Worm (Caenorhabditis elegans) whole organism, early embryonic: ENCODE measurements around the gene pqn-62.

Experiments
- B0310.2 ChIP-seq: sonication (generic microtip); optimal IDR thresholded peaks from 2 replicates; lab custom pipeline; 2016; ENCODE audit warnings: mild to moderate bottlenecking, missing genetic modification characterization, missing compliant biosample characterization
- F13C5.2 ChIP-seq: sonication (generic microtip); optimal IDR thresholded peaks from 2 replicates; lab custom pipeline; 2017; ENCODE audit warnings: mild to moderate bottlenecking, missing genetic modification characterization, inconsistent platforms, missing compliant biosample characterization
- aly-1 ChIP-seq: sonication (generic microtip); optimal IDR thresholded peaks from 2 replicates; lab custom pipeline; 2016; ENCODE audit warnings: missing genetic modification characterization, missing compliant biosample characterization
- ama-1 ChIP-seq: fragments of 150-350 bp; optimal IDR thresholded peaks from 2 replicates; lab custom pipeline; 2014
- ceh-13 ChIP-seq: fragments of 200-800 bp; sonication (Bioruptor generic); optimal IDR thresholded peaks from 2 replicates; lab custom pipeline; 2018; ENCODE audit warnings: mild to moderate bottlenecking, missing genetic modification characterization, missing compliant biosample characterization
- ceh-36 ChIP-seq: sonication (generic microtip); optimal IDR thresholded peaks from 2 replicates; lab custom pipeline; 2016; ENCODE audit warnings: missing genetic modification characterization, inconsistent platforms, missing compliant biosample characterization
- ets-7 ChIP-seq: sonication (generic microtip); optimal IDR thresholded peaks from 2 replicates; lab custom pipeline; 2016; ENCODE audit warnings: missing genotype, missing genetic modification characterization, missing compliant biosample characterization
- flt-1 ChIP-seq: fragments of 200-800 bp; sonication (Bioruptor generic); IDR thresholded peaks from 2 replicates; pipeline ENCODE4 v1.3.6; 2022; ENCODE audit warnings: missing genetic modification characterization, missing compliant biosample characterization
- hmbx-1 ChIP-seq: sonication (generic microtip); optimal IDR thresholded peaks from 2 replicates; lab custom pipeline; 2016; ENCODE audit warnings: mild to moderate bottlenecking, missing genetic modification characterization, missing compliant biosample characterization
- hmg-4 ChIP-seq: fragments of 200-800 bp; sonication (Bioruptor generic); optimal IDR thresholded peaks from 2 replicates; lab custom pipeline; 2018; ENCODE audit warnings: mild to moderate bottlenecking, missing genetic modification characterization, missing compliant biosample characterization
- hnd-1 ChIP-seq: sonication (generic microtip); optimal IDR thresholded peaks from 2 replicates; lab custom pipeline; 2016; ENCODE audit warnings: missing genetic modification characterization, missing compliant biosample characterization
- pes-1 ChIP-seq: fragments of 200-800 bp; sonication (Bioruptor generic); IDR thresholded peaks from 2 replicates; pipeline ENCODE4 v1.3.6; 2022; ENCODE audit warnings: missing genetic modification reagents, missing genetic modification characterization, missing compliant biosample characterization
- scrt-1 ChIP-seq: fragments of 200-800 bp; sonication (Bioruptor generic); IDR thresholded peaks from 2 replicates; pipeline ENCODE4 v1.3.6; 2022; ENCODE audit warnings: missing genetic modification characterization, missing compliant biosample characterization
- sea-1 ChIP-seq: fragments of 200-800 bp; sonication (Bioruptor generic); conservative IDR thresholded peaks from 2 replicates; pipeline ENCODE4 v1.3.6; 2022; ENCODE audit warnings: missing genetic modification characterization, missing compliant biosample characterization
- tbx-11 ChIP-seq: fragments of 200-800 bp; sonication (Bioruptor generic); IDR thresholded peaks from 2 replicates; pipeline ENCODE4 v1.3.6; 2022; ENCODE audit warnings: missing genetic modification characterization, missing compliant biosample characterization
- tbx-37 ChIP-seq: fragments of 200-800 bp; sonication (Bioruptor generic); conservative IDR thresholded peaks from 2 replicates; pipeline ENCODE4 v1.3.6; 2022; ENCODE audit warnings: missing genetic modification reagents, missing genetic modification characterization, missing compliant biosample characterization
- tra-4 ChIP-seq: sonication (generic microtip); optimal IDR thresholded peaks from 2 replicates; lab custom pipeline; 2017; ENCODE audit warnings: missing genetic modification characterization, missing compliant biosample characterization

The pqn-62 gene

DNA sequence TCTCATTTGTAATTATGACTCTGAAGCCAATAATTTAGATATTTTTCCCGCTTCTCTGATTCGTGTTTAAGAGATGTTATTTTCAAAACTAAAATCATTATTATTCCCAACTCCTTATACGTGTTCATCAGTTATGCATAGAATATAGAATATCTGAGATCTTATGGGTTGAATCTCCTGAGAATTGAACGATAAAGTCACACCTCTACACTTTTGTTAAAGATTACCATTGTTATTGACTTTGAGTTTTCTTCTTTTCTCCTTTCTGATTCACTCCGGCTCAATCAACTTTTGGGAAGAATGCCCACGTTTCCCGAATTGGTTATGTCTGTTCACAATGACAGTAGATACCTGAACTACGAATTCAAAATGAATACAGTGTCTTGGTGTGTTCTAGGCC is 16.0 kb upstream of the pqn-62 start, which contains the start of gene sru-48:
sru-48 (plus strand) TSS at position 301 of the 400 bp plus-strand sequence.
- no peak for TF ChIP-seq flt-1 (GFP tag; lab: Robert Waterston, UW)
- TF ChIP-seq B0310.2 (tag; lab: Kevin White, UChicago) = no peak
- TF ChIP-seq ets-7 (tag; lab: Kevin White, UChicago) = no peak

DNA sequence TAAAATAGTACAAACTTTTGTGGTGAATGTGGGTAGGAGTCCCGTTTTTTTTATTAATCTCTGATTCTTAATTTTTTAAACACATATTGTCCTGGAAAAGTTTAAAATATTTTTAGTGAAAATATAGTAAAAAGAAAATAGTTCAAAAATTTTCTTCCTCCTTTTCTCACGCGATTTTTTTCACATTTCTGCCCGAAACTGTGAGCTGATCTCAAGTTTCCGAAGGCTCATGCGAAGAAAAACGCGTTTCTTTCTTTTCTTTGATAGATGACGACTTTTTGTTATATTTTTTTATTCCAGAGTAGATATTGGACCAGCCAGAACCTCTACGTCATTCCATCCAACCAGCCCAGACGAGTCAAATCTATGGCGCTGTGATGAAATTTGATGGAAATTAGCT is 12.0 kb upstream of the pqn-62 start, which contains the start of gene T03G11.9:
T03G11.9 (plus strand) TSS at position 301 of the 400 bp plus-strand sequence.
- TF ChIP-seq aly-1 = no peak
- no peak for TF ChIP-seq pes-1 (GFP tag; lab: Robert Waterston, UW)
- TF ChIP-seq hnd-1 = no peak
- TF ChIP-seq tbx-37 = no peak
- no peak for TF ChIP-seq flt-1 (GFP tag; lab: Robert Waterston, UW)
- TF ChIP-seq ceh-13 = no peak
- TF ChIP-seq hmbx-1 (tag; lab: Kevin White, UChicago) = no peak
- TF ChIP-seq sea-1 (GFP tag; lab: Robert Waterston, UW) = no peak
- TF ChIP-seq tra-4 (tag; lab: Kevin White, UChicago) = no peak
- no peak for TF ChIP-seq B0310.2 (tag; lab: Kevin White, UChicago)
- TF ChIP-seq ceh-36 = no peak
- TF ChIP-seq ets-7 (tag; lab: Kevin White, UChicago) = no peak
- TF ChIP-seq ama-1 = no peak
- no peak for TF ChIP-seq scrt-1 (GFP tag; lab: Robert Waterston, UW)
- no peak for TF ChIP-seq F13C5.2 (tag; lab: Kevin White, UChicago)
- no peak for TF ChIP-seq hmg-4 (GFP tag; lab: Kevin White, UChicago)
- TF ChIP-seq tbx-11 (GFP tag; lab: Robert Waterston, UW) = no peak

DNA sequence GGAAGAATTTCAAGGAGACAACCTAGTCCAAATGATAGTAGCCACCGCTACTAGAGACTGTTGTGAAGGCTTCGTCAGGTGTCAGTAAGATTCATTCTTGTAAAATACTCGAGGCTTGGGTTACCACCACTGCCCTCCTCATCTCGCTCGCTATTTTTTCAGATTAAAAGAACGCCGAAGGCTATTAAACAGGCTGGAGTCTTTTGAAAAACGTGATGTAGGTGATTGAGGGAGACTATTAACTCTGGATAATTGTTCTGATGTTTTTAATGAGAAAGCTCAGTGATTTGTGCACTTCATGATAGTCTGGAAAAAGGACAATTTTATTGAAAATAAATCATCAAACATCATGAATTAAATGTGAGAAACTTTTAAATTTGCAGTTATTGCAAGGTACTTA is 6.9 kb upstream of the pqn-62 start, which contains the start of gene zig-6:
zig-6 (minus strand) TSS at position 101 of the 400 bp plus-strand sequence.
- TF ChIP-seq ceh-13 (no peak), B0310.2 (tag; lab: Kevin White, UChicago) (no peak), tbx-11 (GFP tag; lab: Robert Waterston, UW) (no peak), tbx-37 (no peak), ama-1 (no peak)

DNA sequence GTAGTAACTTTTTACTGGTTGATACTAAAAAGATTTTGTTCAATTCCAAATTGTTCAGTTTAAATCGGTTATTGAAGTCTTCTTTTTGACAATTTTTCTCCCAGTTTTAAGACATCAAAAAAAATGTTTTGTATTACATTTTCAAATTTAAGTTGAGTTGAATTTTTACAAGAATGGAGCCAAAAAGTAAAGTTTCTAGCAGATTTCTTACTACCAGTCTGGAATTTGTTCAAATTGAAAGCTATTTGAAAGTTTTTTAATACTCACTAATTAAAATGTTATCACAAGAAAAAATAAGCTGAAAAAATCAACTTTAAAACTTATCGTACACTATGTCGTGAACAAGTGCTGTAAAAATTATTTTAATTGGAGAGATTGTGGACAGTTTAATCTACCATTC is 5.8 kb upstream of the pqn-62 start:
- TF ChIP-seq hmg-4 (GFP tag; lab: Kevin White, UChicago) (no peak), B0310.2 (tag; lab: Kevin White, UChicago) (no peak), ceh-13 (no peak), sea-1 (GFP tag; lab: Robert Waterston, UW) (no peak)

DNA sequence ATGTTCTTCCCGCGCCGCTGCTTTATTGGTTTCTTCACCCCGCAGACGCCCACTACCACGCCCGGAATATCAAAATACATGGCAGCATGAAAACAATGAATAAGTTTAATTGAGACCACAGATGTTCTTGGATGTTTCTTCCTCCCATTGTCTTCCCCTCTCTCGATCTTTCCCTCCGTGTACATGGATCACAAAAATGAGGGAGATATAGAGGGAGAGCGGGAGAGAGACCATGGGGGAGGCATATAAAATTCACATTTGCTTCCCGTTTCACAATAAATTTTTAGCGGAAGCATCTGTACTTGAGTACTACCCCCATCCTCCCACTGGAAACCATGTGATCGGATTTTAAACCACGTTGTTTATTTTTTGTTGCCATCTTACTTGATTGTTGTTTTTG is 2.5 kb upstream of the pqn-62 start:
- no peak for TF ChIP-seq hnd-1
- TF ChIP-seq ets-7 (tag; lab: Kevin White, UChicago) = no peak
- TF ChIP-seq flt-1 (GFP tag; lab: Robert Waterston, UW) = no peak

DNA sequence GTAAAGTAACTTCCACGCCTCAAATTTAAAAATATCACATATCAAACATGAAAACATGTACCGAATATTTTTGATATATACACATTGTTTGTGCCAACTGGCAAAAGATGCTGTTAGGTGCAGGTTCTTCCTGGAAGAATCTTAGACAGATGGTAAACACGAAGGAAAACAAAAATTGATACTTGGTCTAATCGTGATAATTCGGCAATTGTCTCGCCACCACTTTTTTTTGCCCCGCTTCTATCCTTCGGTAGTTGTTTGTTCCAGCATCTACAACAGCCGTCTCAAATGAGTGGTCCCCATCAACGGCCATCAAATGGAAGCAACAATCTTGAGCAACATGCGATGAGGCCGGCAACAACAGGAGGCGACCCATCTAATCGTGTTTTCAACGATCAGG is 1.5 kb downstream of the pqn-62 start:
- TF ChIP-seq sea-1 (GFP tag; lab: Robert Waterston, UW) (no peak), F13C5.2 (tag; lab: Kevin White, UChicago) (no peak), tbx-11 (GFP tag; lab: Robert Waterston, UW) (no peak), tra-4 (tag; lab: Kevin White, UChicago) (no peak), ama-1 (no peak), ets-7 (tag; lab: Kevin White, UChicago) (no peak), hmg-4 (GFP tag; lab: Kevin White, UChicago) (no peak), hmbx-1 (tag; lab: Kevin White, UChicago) (no peak), ceh-36 (no peak), hnd-1 (no peak), B0310.2 (tag; lab: Kevin White, UChicago) (no peak)

DNA sequence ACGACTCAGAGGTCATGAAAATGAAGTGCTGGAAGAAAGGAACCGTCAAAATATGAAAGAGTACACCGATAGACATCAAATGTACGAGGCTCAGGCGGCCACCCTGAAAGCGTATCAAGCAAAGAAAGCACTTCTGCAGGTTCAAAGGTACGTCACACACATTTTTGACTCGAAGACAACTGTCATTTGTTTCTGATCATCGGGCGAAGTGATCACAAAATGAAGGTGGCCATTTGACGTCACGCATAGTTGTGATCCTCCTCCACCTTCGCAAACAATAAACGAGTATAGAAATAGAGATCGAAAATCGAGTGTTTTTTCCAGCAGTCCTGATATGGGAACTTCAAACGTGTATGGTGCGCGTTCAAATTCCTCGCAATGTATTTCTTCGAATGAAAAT is 3.3 kb downstream of the pqn-62 start:
- TF ChIP-seq aly-1 (no peak), tra-4 (tag; lab: Kevin White, UChicago) (no peak), tbx-37 (no peak), ceh-36 (no peak), hmbx-1 (tag; lab: Kevin White, UChicago) (no peak), tbx-11 (GFP tag; lab: Robert Waterston, UW) (no peak), F13C5.2 (tag; lab: Kevin White, UChicago) (no peak), hnd-1 (no peak), B0310.2 (tag; lab: Kevin White, UChicago) (no peak), scrt-1 (GFP tag; lab: Robert Waterston, UW) (no peak), pes-1 (GFP tag; lab: Robert Waterston, UW) (no peak), ama-1 (no peak), hmg-4 (GFP tag; lab: Kevin White, UChicago) (no peak)

DNA sequence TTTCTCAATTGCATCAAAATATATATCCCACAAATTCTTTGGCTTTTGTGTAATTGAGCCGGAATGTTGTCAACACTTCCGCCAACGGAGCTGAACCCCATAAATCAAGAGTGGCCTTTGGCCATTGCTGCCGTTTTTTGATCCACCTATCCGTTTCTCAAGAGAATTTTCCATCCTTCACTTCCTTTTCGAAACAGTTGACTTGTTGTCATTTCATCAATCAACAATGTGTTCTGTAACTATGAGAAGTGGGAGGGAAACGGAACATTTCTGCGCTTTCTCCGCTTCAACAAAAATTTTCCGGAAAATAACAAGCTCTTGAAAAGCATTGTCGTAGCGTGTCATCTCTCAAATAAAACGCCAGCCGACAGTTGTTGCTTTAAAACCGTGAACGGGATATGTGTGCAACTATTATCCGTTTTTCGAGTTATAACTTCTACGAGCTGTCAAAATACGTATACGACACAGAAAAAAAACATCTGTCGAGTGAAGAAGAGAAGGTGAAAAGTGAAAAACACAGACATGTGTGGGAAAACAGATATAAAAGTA is 4.0 kb downstream of the pqn-62 start:
- TF ChIP-seq hnd-1 (no peak), scrt-1 (GFP tag; lab: Robert Waterston, UW) (no peak), ama-1 (no peak), F13C5.2 (tag; lab: Kevin White, UChicago) (no peak), hmbx-1 (tag; lab: Kevin White, UChicago) (no peak), sea-1 (GFP tag; lab: Robert Waterston, UW) (no peak), tra-4 (tag; lab: Kevin White, UChicago) (no peak), ceh-36 (no peak), pes-1 (GFP tag; lab: Robert Waterston, UW) (no peak), aly-1 (no peak), tbx-11 (GFP tag; lab: Robert Waterston, UW) (no peak), hmg-4 (GFP tag; lab: Kevin White, UChicago) (no peak), flt-1 (GFP tag; lab: Robert Waterston, UW) (no peak), ets-7 (tag; lab: Kevin White, UChicago) (no peak), ceh-13 (no peak), tbx-37 (no peak), B0310.2 (tag; lab: Kevin White, UChicago) (no peak)
